Fruit fly (Drosophila melanogaster) whole organism, prepupa: ENCODE results near the gene CG16721.

Experiments used
- Blimp-1 ChIP-seq: fragments of 200-800 bp; sonication (Bioruptor generic); optimal IDR thresholded peaks from 3 replicates; lab custom pipeline; 2017; ENCODE audit warnings: missing biosample characterization, missing genetic modification characterization, mild to moderate bottlenecking, moderate library complexity, missing genetic modification reagents
- CG10631 ChIP-seq: fragments of 200-800 bp; sonication (Bioruptor generic); optimal IDR thresholded peaks from 2 replicates; lab custom pipeline; 2016; ENCODE audit warnings: missing biosample characterization, missing genetic modification characterization
- CG11294 ChIP-seq: fragments of 200-800 bp; sonication (Bioruptor generic); IDR thresholded peaks from 2 replicates; pipeline ENCODE4 v1.3.6; 2022; ENCODE audit warnings: missing biosample characterization, missing genetic modification characterization
- CG11762 ChIP-seq: fragments of 200-800 bp; sonication (Bioruptor generic); optimal IDR thresholded peaks from 3 replicates; lab custom pipeline; 2016; ENCODE audit warnings: missing biosample characterization, missing genetic modification characterization; ENCODE audit not compliant: insufficient read depth
- CG11902 ChIP-seq: fragments of 200-800 bp; sonication (Bioruptor generic); optimal IDR thresholded peaks from 3 replicates; lab custom pipeline; 2016; ENCODE audit warnings: missing biosample characterization, missing genetic modification characterization
- CG1621 ChIP-seq: fragments of 200-800 bp; sonication (Bioruptor generic); optimal IDR thresholded peaks from 3 replicates; lab custom pipeline; 2018; ENCODE audit warnings: missing biosample characterization, mild to moderate bottlenecking, missing genetic modification characterization
- CG31627 ChIP-seq: fragments of 200-800 bp; sonication (Bioruptor generic); optimal IDR thresholded peaks from 3 replicates; lab custom pipeline; 2016; ENCODE audit warnings: missing biosample characterization, missing genetic modification characterization
- CG32006 ChIP-seq: fragments of 200-800 bp; sonication (Bioruptor generic); optimal IDR thresholded peaks from 3 replicates; lab custom pipeline; 2017; ENCODE audit warnings: missing biosample characterization, mild to moderate bottlenecking, missing genetic modification characterization
- CG34406 ChIP-seq: fragments of 200-800 bp; sonication (Bioruptor generic); optimal IDR thresholded peaks from 3 replicates; lab custom pipeline; 2016; ENCODE audit warnings: missing biosample characterization, missing genetic modification characterization
- CG3919 ChIP-seq: fragments of 200-800 bp; sonication (Bioruptor generic); optimal IDR thresholded peaks from 3 replicates; lab custom pipeline; 2016; ENCODE audit warnings: missing biosample characterization, missing genetic modification characterization
- CG6163 ChIP-seq: fragments of 200-800 bp; sonication (Bioruptor generic); IDR thresholded peaks from 3 replicates; pipeline ENCODE4 v1.3.6; 2022; ENCODE audit warnings: missing biosample characterization, missing genetic modification characterization
- CG6792 ChIP-seq: fragments of 200-800 bp; sonication (Bioruptor generic); optimal IDR thresholded peaks from 3 replicates; lab custom pipeline; 2016; ENCODE audit warnings: missing biosample characterization, missing genetic modification characterization
- CG6808 ChIP-seq: fragments of 200-800 bp; sonication (Bioruptor generic); optimal IDR thresholded peaks from 3 replicates; lab custom pipeline; 2017; ENCODE audit warnings: missing biosample characterization, missing genetic modification characterization, mild to moderate bottlenecking, moderate library complexity, missing genetic modification reagents
- CG6854 ChIP-seq: fragments of 200-800 bp; sonication (Bioruptor generic); optimal IDR thresholded peaks from 2 replicates; lab custom pipeline; 2017; ENCODE audit warnings: missing biosample characterization, mild to moderate bottlenecking, missing genetic modification characterization
- CG7368 ChIP-seq: fragments of 200-800 bp; sonication (Bioruptor generic); optimal IDR thresholded peaks from 3 replicates; lab custom pipeline; 2016; ENCODE audit warnings: missing biosample characterization, missing genetic modification characterization
- CG8632 ChIP-seq: fragments of 200-800 bp; sonication (Bioruptor generic); optimal IDR thresholded peaks from 3 replicates; lab custom pipeline; 2016; ENCODE audit warnings: missing biosample characterization, missing genetic modification characterization
- CG9139 ChIP-seq: fragments of 200-800 bp; sonication (Bioruptor generic); optimal IDR thresholded peaks from 3 replicates; lab custom pipeline; 2017; ENCODE audit warnings: missing biosample characterization, mild to moderate bottlenecking, missing genetic modification characterization
- Eip78C ChIP-seq: fragments of 200-800 bp; sonication (Bioruptor generic); peaks from one replicate; lab custom pipeline; 2016; ENCODE audit warnings: missing biosample characterization, missing genetic modification characterization
- Eip93F ChIP-seq: fragments of 200-800 bp; sonication (Bioruptor generic); optimal IDR thresholded peaks from 2 replicates; lab custom pipeline; 2016; ENCODE audit warnings: missing biosample characterization, mild to moderate bottlenecking, missing genetic modification characterization
- Ets21C ChIP-seq: fragments of 200-800 bp; sonication (Bioruptor generic); optimal IDR thresholded peaks from 3 replicates; lab custom pipeline; 2016; ENCODE audit warnings: missing biosample characterization, missing genetic modification characterization
- Gug ChIP-seq: fragments of 200-800 bp; sonication (Bioruptor generic); IDR thresholded peaks from 2 replicates; pipeline ENCODE4 v1.3.6; 2022; ENCODE audit warnings: missing biosample characterization, missing genetic modification characterization
- Hr38 ChIP-seq: sonication (Bioruptor generic); optimal IDR thresholded peaks from 2 replicates; lab custom pipeline; 2016; ENCODE audit warnings: missing biosample characterization, missing genetic modification characterization
- Hr39 ChIP-seq: fragments of 200-800 bp; sonication (Bioruptor generic); optimal IDR thresholded peaks from 2 replicates; lab custom pipeline; 2016; ENCODE audit warnings: missing biosample characterization, missing genetic modification characterization
- Lpt ChIP-seq: fragments of 200-800 bp; sonication (Bioruptor generic); optimal IDR thresholded peaks from 3 replicates; lab custom pipeline; 2016; ENCODE audit warnings: missing biosample characterization, missing genetic modification characterization
- Met ChIP-seq: fragments of 200-800 bp; sonication (Bioruptor generic); optimal IDR thresholded peaks from 3 replicates; lab custom pipeline; 2016; ENCODE audit warnings: missing biosample characterization, missing genetic modification characterization
- OdsH ChIP-seq: fragments of 200-800 bp; sonication (Bioruptor generic); optimal IDR thresholded peaks from 3 replicates; lab custom pipeline; 2016; ENCODE audit warnings: missing biosample characterization, missing genetic modification characterization
- Smox ChIP-seq: fragments of 200-800 bp; sonication (Bioruptor generic); optimal IDR thresholded peaks from 3 replicates; lab custom pipeline; 2016; ENCODE audit warnings: missing biosample characterization, missing genetic modification characterization
- Sox102F ChIP-seq: fragments of 200-800 bp; sonication (Bioruptor generic); optimal IDR thresholded peaks from 2 replicates; lab custom pipeline; 2016; ENCODE audit warnings: missing biosample characterization, mild to moderate bottlenecking, missing genetic modification characterization
- Sox14 ChIP-seq: fragments of 200-800 bp; sonication (Bioruptor generic); optimal IDR thresholded peaks from 3 replicates; lab custom pipeline; 2016; ENCODE audit warnings: missing biosample characterization, missing genetic modification characterization
- Sox15 ChIP-seq: fragments of 200-800 bp; sonication (Bioruptor generic); optimal IDR thresholded peaks from 3 replicates; lab custom pipeline; 2016; ENCODE audit warnings: missing biosample characterization, missing genetic modification characterization
- achi ChIP-seq: fragments of 200-800 bp; sonication (Bioruptor generic); optimal IDR thresholded peaks from 3 replicates; lab custom pipeline; 2016; ENCODE audit warnings: missing biosample characterization, missing genetic modification characterization
- cyc ChIP-seq: fragments of 200-800 bp; sonication (Bioruptor generic); optimal IDR thresholded peaks from 3 replicates; lab custom pipeline; 2016; ENCODE audit warnings: missing biosample characterization, missing genetic modification characterization
- dac ChIP-seq: fragments of 200-800 bp; sonication (Bioruptor generic); optimal IDR thresholded peaks from 2 replicates; lab custom pipeline; 2017; ENCODE audit warnings: missing biosample characterization, mild to moderate bottlenecking, missing genetic modification characterization
- dsx ChIP-seq: fragments of 200-800 bp; optimal IDR thresholded peaks from 3 replicates; lab custom pipeline; 2019; ENCODE audit warnings: missing biosample characterization, mild to moderate bottlenecking, missing genetic modification characterization, moderate library complexity; ENCODE audit not compliant: poor library complexity, severe bottlenecking
- eg ChIP-seq: fragments of 200-800 bp; sonication (Bioruptor generic); IDR thresholded peaks from 3 replicates; pipeline ENCODE4 v1.3.6; 2022; ENCODE audit warnings: missing biosample characterization, missing genetic modification characterization
- esn ChIP-seq: fragments of 200-800 bp; sonication (Bioruptor generic); optimal IDR thresholded peaks from 2 replicates; lab custom pipeline; 2016; ENCODE audit warnings: missing biosample characterization, mild to moderate bottlenecking, missing genetic modification characterization, moderate library complexity
- fd59A ChIP-seq: fragments of 200-800 bp; sonication (Bioruptor generic); optimal IDR thresholded peaks from 2 replicates; lab custom pipeline; 2017; ENCODE audit warnings: missing biosample characterization, mild to moderate bottlenecking, missing genetic modification characterization, missing genetic modification reagents
- fd85E ChIP-seq: fragments of 200-800 bp; sonication (Bioruptor generic); optimal IDR thresholded peaks from 3 replicates; lab custom pipeline; 2016; ENCODE audit warnings: missing biosample characterization, missing genetic modification characterization
- lz ChIP-seq: fragments of 200-800 bp; sonication (Bioruptor generic); optimal IDR thresholded peaks from 3 replicates; lab custom pipeline; 2016; ENCODE audit warnings: missing biosample characterization, missing genetic modification characterization
- net ChIP-seq: fragments of 200-800 bp; sonication (Bioruptor generic); optimal IDR thresholded peaks from 3 replicates; lab custom pipeline; 2016; ENCODE audit warnings: missing biosample characterization, missing genetic modification characterization
- pdm3 ChIP-seq: fragments of 200-800 bp; sonication (Bioruptor generic); optimal IDR thresholded peaks from 3 replicates; lab custom pipeline; 2016; ENCODE audit warnings: missing biosample characterization, missing genetic modification characterization
- spab ChIP-seq: fragments of 200-800 bp; sonication (Bioruptor generic); optimal IDR thresholded peaks from 2 replicates; lab custom pipeline; 2017; ENCODE audit warnings: missing biosample characterization, mild to moderate bottlenecking, missing genetic modification characterization, missing genetic modification reagents
- ss ChIP-seq, 2 experiments: fragments of 200-800 bp; sonication (Bioruptor generic); optimal IDR thresholded peaks; 2 replicates in 1 of 2; 3 replicates in 1 of 2; lab custom pipeline; 2017 to 2018; ENCODE audit warnings: mild to moderate bottlenecking in 2 of 2, missing biosample characterization in 2 of 2, missing genetic modification characterization in 2 of 2, moderate library complexity in 1 of 2
- svp ChIP-seq: fragments of 200-800 bp; sonication (Bioruptor generic); peaks from one replicate; lab custom pipeline; 2016; ENCODE audit warnings: missing biosample characterization, missing genetic modification characterization
- vri ChIP-seq: fragments of 200-800 bp; sonication (Bioruptor generic); optimal IDR thresholded peaks from 3 replicates; lab custom pipeline; 2016; ENCODE audit warnings: missing biosample characterization, mild to moderate bottlenecking, missing genetic modification characterization

The CG16721 gene

DNA sequence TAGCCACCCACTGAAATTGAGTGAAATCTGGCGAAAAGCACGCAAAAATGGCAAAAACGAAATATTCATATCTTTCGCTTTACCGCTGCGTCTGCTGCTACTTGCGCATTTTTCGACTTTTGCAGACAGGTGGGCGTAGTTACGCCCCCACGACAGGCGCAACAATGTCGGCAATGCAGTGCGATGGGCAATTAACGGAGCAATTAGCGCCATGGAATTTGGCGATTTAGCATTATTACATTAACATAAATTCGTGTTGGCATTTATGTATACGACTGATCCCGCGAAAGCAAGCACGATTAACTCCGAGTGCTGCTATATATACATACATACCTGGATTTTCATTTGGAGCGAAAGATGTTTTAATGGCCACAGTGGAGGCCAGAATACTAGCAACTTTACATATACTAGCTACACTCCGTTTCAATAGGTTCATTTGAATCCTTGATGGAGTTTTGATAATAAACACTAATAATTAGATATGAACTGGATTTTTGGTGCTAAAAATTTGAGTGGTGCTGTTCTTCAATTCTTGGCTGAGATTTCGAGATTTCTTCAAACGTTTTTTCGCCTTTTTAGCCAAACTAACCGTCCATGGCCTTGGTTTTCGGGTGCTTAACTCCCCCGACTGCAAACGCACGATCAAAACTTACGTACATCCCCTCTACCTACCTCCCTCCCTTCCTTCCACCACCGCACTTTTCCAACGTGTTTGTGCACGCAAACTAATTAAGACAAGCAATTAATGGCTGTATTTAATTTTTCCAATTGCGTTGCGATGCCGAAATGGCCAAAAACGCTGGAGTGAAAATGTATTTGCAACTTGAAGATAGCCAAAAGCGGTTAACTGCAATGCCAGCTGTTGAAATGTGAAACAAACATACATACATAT lies 17.4 kb downstream of the CG16721 start (continued):
- TF ChIP-seq dsx (GFP tag; lab: Kevin White, UChicago) (peak; percentile 44), Sox102F (GFP tag; lab: Kevin White, UChicago) (peak; percentile 65), svp (GFP tag; lab: Kevin White, UChicago) (peak; percentile 86), Hr38 (GFP tag; lab: Kevin White, UChicago) (no peak), CG11762 (GFP tag; lab: Kevin White, UChicago) (peak; percentile 45), CG6792 (GFP tag; lab: Kevin White, UChicago) (peak; percentile 60), fd85E (GFP tag; lab: Kevin White, UChicago) (no peak), Ets21C (GFP tag; lab: Kevin White, UChicago) (peak; percentile 46), Eip93F (no peak), CG31627 (peak; percentile 68), CG11902 (peak; percentile 23), Sox14 (peak; percentile 63), lz (GFP tag; lab: Kevin White, UChicago) (peak; percentile 60), Eip78C (GFP tag; lab: Kevin White, UChicago) (peak; percentile 90), CG11294 (GFP tag; lab: Robert Waterston, UW) (no peak), spab (GFP tag; lab: Kevin White, UChicago) (peak; percentile 16), ss (GFP tag; optimal IDR thresholded peaks at IDR 0.05; lab: Kevin White, UChicago) (peak; percentile 38 to 40), fd59A (GFP tag; lab: Kevin White, UChicago) (peak; percentile 12), CG8632 (peak; percentile 58), esn (GFP tag; lab: Kevin White, UChicago) (peak; percentile 70), CG6163 (GFP tag; lab: Robert Waterston, UW) (peak; percentile 84), Met (peak; percentile 57), CG34406 (GFP tag; lab: Kevin White, UChicago) (peak; percentile 70), CG1621 (tag; lab: Kevin White, UChicago) (peak; percentile 57), cyc (peak; percentile 39), CG10631 (GFP tag; lab: Kevin White, UChicago) (peak; percentile 48), achi (GFP tag; lab: Kevin White, UChicago) (peak; percentile 63)

DNA sequence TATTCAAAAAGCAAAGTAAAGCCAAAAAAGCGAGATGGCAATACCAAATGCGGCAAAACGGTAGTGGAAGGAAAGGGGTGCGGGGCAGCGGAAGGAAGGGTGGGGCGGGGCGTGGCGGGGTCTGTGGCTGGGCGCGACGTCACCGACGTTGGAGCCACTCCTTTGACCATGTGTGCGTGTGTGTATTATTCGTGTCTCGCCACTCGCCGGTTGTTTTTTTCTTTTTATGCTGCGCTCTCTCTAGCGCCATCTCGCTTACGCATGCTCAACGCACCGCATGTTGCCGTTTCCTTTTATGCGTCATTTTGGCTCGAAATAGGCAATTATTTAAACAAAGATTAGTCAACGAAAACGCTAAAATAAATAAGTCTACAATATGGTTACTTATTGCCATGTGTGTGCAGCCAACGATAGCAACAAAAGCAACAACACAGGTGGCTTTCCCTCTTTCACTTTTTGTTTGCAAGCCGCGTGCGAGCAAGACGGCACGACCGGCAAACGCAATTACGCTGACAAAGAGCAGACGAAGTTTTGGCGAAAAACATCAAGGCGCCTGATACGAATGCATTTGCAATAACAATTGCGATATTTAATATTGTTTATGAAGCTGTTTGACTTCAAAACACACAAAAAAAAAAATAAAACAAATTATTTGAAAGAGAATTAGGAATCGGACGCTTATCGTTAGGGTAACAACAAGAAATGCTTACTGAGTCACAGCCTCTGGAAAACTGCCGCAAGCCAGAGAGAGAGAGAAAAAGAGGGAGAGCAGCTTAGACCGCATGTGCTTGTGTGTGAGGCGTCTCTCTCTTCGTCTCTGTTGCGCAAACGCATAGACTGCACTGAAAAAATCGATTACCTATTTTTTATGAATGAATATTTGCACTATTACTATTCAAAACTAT lies 19.8 kb downstream of the CG16721 start:
- TF ChIP-seq Blimp-1 (GFP tag; lab: Kevin White, UChicago): peak; percentile 40
- TF ChIP-seq CG3919: no peak
- TF ChIP-seq dsx (GFP tag; lab: Kevin White, UChicago): peak; percentile 30
- TF ChIP-seq CG6163 (GFP tag; lab: Robert Waterston, UW): peak; percentile 46; the same call in 2 of the 3 replicates
- TF ChIP-seq Hr38 (GFP tag; lab: Kevin White, UChicago): no peak
- no peak for TF ChIP-seq Gug
- TF ChIP-seq CG11762 (GFP tag; lab: Kevin White, UChicago): no peak
- no peak for TF ChIP-seq Lpt (GFP tag; lab: Kevin White, UChicago)
- TF ChIP-seq svp (GFP tag; lab: Kevin White, UChicago): no peak
- TF ChIP-seq CG9139 (GFP tag; lab: Kevin White, UChicago): no peak
- no peak for TF ChIP-seq spab (GFP tag; lab: Kevin White, UChicago)
- TF ChIP-seq net: peak; percentile 12
- no peak for TF ChIP-seq pdm3 (GFP tag; lab: Kevin White, UChicago)
- no peak for TF ChIP-seq Hr39
- TF ChIP-seq CG32006 (GFP tag; lab: Kevin White, UChicago): peak; percentile 18
- TF ChIP-seq Smox: no peak
- TF ChIP-seq CG7368 (GFP tag; lab: Kevin White, UChicago): no peak
- no peak for TF ChIP-seq Eip93F
- no peak for TF ChIP-seq Sox102F (GFP tag; lab: Kevin White, UChicago)
- TF ChIP-seq OdsH (GFP tag; lab: Kevin White, UChicago): no peak
- peak; percentile 57 for TF ChIP-seq CG6854 (GFP tag; lab: Kevin White, UChicago)
- TF ChIP-seq CG11294 (GFP tag; lab: Robert Waterston, UW): no peak
- no peak for TF ChIP-seq Sox15
- no peak for TF ChIP-seq CG31627
- no peak for TF ChIP-seq esn (GFP tag; lab: Kevin White, UChicago)
- TF ChIP-seq CG6808 (GFP tag; lab: Kevin White, UChicago): peak; percentile 51
- TF ChIP-seq vri (GFP tag; lab: Kevin White, UChicago): no peak
- TF ChIP-seq CG1621 (tag; lab: Kevin White, UChicago): peak; percentile 23
- TF ChIP-seq eg (GFP tag; lab: Robert Waterston, UW): peak; percentile 61; the same call in 2 of the 3 replicates
- TF ChIP-seq dac (GFP tag; lab: Kevin White, UChicago): no peak
